Worm (Caenorhabditis elegans): Measurements from ENCODE around the gene chd-3.
A peak's percentile ranks its signal among the peaks of the same experiment; 100 is the strongest.

Gene chd-3

DNA sequence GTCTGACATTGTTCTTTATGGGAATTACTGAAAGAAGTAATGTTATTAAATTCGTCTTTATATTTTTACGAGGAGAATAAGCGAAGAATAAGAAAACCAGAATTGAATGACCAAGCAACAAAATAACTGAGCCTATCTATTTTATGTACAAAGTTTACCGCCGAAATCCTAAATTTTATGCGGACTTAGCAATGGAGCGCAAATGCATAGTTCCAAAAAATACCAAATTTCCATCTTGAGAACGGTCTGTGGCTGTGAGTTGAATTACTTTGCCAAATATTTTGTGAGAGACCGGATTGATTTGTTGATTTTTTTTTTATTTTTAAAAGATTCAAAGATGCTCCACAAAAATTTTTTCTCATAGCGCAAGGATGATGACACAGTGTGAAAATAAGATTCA is at the start of gene chd-3:
chd-3 (minus strand) TSS at position 27 of the 400 bp plus-strand sequence.
- TF ChIP-seq nhr-23 (tag; optimal IDR thresholded peaks at IDR 0.05) (no peak), egl-27 (tag; optimal IDR thresholded peaks at IDR 0.05) (no peak), gmeb-1 (tag; optimal IDR thresholded peaks at IDR 0.05) (no peak), blmp-1 (tag; optimal IDR thresholded peaks at IDR 0.05; ENCODE audit: insufficient read depth) (no peak), nhr-12 (tag; optimal IDR thresholded peaks at IDR 0.05) (no peak), C34F6.9 (tag; optimal IDR thresholded peaks at IDR 0.05) (no peak), nhr-21 (tag; optimal IDR thresholded peaks at IDR 0.05) (no peak), nhr-25 (tag; optimal IDR thresholded peaks at IDR 0.05) (no peak), elt-3 (tag; optimal IDR thresholded peaks at IDR 0.05) (no peak), nhr-129 (tag; optimal IDR thresholded peaks at IDR 0.05) (no peak), lin-11 (tag; optimal IDR thresholded peaks at IDR 0.05) (no peak), ztf-4 (tag; optimal IDR thresholded peaks at IDR 0.05) (no peak), dmd-4 (tag; optimal IDR thresholded peaks at IDR 0.05) (no peak), lsy-2 (tag; optimal IDR thresholded peaks at IDR 0.05) (no peak), mab-5 (tag; optimal IDR thresholded peaks at IDR 0.05) (no peak), elt-1 (tag; optimal IDR thresholded peaks at IDR 0.05) (no peak), aly-2 (tag; optimal IDR thresholded peaks at IDR 0.05) (no peak)

- TF ChIP-seq zag-1 (tag; optimal IDR thresholded peaks at IDR 0.05) (no peak), sem-4 (tag; optimal IDR thresholded peaks at IDR 0.05) (no peak), nhr-21 (tag; optimal IDR thresholded peaks at IDR 0.05) (peak; percentile 32), nhr-25 (tag; optimal IDR thresholded peaks at IDR 0.05) (peak; percentile 0), nhr-129 (tag; optimal IDR thresholded peaks at IDR 0.05) (peak; percentile 68), C34F6.9 (tag; optimal IDR thresholded peaks at IDR 0.05) (peak; percentile 42), egl-27 (tag; optimal IDR thresholded peaks at IDR 0.05) (no peak), skn-1 (tag; optimal IDR thresholded peaks at IDR 0.05) (no peak), lsy-2 (tag; optimal IDR thresholded peaks at IDR 0.05) (peak in 1 of 2 experiments; percentile 30), unc-55 (GFP tag; optimal IDR thresholded peaks at IDR 0.05) (peak; percentile 76), sma-9 (GFP tag; optimal IDR thresholded peaks at IDR 0.05) (peak; percentile 47), sma-9 (tag; optimal IDR thresholded peaks at IDR 0.05) (no peak), F13H6.1 (tag; optimal IDR thresholded peaks at IDR 0.05) (peak; percentile 12), nhr-237 (tag; optimal IDR thresholded peaks at IDR 0.05) (no peak)
These were observed 46.9 kb upstream of the chd-3 start for ce11 chrX:12899140-12899888.

ce11 chrX:12889837-12890449 is 37.5 kb upstream of the chd-3 start:
- TF ChIP-seq sem-4 (tag; optimal IDR thresholded peaks at IDR 0.05) (peak; percentile 42), nhr-23 (tag; optimal IDR thresholded peaks at IDR 0.05) (no peak), C34F6.9 (tag; optimal IDR thresholded peaks at IDR 0.05) (peak; percentile 71), lin-39 (tag; optimal IDR thresholded peaks at IDR 0.05) (no peak), ztf-4 (tag; optimal IDR thresholded peaks at IDR 0.05) (no peak), dmd-4 (tag; optimal IDR thresholded peaks at IDR 0.05) (no peak), R02D3.7 (tag; optimal IDR thresholded peaks at IDR 0.05) (no peak), crh-2 (tag; optimal IDR thresholded peaks at IDR 0.05) (peak; percentile 51), F13H6.1 (tag; optimal IDR thresholded peaks at IDR 0.05) (peak; percentile 56), ceh-16 (tag; optimal IDR thresholded peaks at IDR 0.05) (peak; percentile 9), nhr-10 (tag; optimal IDR thresholded peaks at IDR 0.05) (no peak), mab-5 (tag; optimal IDR thresholded peaks at IDR 0.05) (no peak), blmp-1 (tag; optimal IDR thresholded peaks at IDR 0.05; ENCODE audit: insufficient read depth) (peak; percentile 24), lin-13 (GFP tag; optimal IDR thresholded peaks at IDR 0.05) (peak; percentile 41), mdl-1 (tag; optimal IDR thresholded peaks at IDR 0.05) (peak in 1 of 2 experiments; percentile 55), aly-2 (tag; optimal IDR thresholded peaks at IDR 0.05) (no peak), fos-1 (tag; optimal IDR thresholded peaks at IDR 0.05) (peak; percentile 42), zag-1 (tag; optimal IDR thresholded peaks at IDR 0.05) (peak; percentile 27), ama-1 (optimal IDR thresholded peaks at IDR 0.05) (no peak), nhr-12 (tag; optimal IDR thresholded peaks at IDR 0.05) (no peak), nhr-21 (tag; optimal IDR thresholded peaks at IDR 0.05) (peak; percentile 81), nhr-237 (tag; optimal IDR thresholded peaks at IDR 0.05) (no peak), mbf-1 (tag; optimal IDR thresholded peaks at IDR 0.05) (no peak), ztf-1 (GFP tag; conservative IDR thresholded peaks at IDR 0.05) (no peak), nhr-11 (tag; optimal IDR thresholded peaks at IDR 0.05) (no peak), Y55F3AM.14 (GFP tag; optimal IDR thresholded peaks at IDR 0.05) (peak; percentile 61), nhr-129 (tag; optimal IDR thresholded peaks at IDR 0.05) (peak; percentile 95), elt-3 (tag; optimal IDR thresholded peaks at IDR 0.05) (no peak), egl-27 (tag; optimal IDR thresholded peaks at IDR 0.05) (peak; percentile 59), gmeb-1 (tag; optimal IDR thresholded peaks at IDR 0.05) (peak; percentile 31), sma-9 (GFP tag; optimal IDR thresholded peaks at IDR 0.05) (peak; percentile 85), sma-9 (tag; optimal IDR thresholded peaks at IDR 0.05) (no peak), unc-55 (GFP tag; optimal IDR thresholded peaks at IDR 0.05) (peak; percentile 84), lsy-2 (tag; optimal IDR thresholded peaks at IDR 0.05) (peak; percentile 41 to 58), nhr-25 (tag; optimal IDR thresholded peaks at IDR 0.05) (peak; percentile 24), sma-3 (GFP tag; optimal IDR thresholded peaks at IDR 0.05) (peak; percentile 50), lin-11 (tag; optimal IDR thresholded peaks at IDR 0.05) (peak; percentile 86), nhr-6 (tag; optimal IDR thresholded peaks at IDR 0.05) (no peak)
